Worm (Caenorhabditis elegans): Measurements from ENCODE around the gene ZK1240.5.

- TF ChIP-seq lin-15B (tag; optimal IDR thresholded peaks at IDR 0.05) (no peak), nhr-77 (tag; optimal IDR thresholded peaks at IDR 0.05) (no peak), ztf-11 (tag; optimal IDR thresholded peaks at IDR 0.05) (no peak), R02D3.7 (tag; optimal IDR thresholded peaks at IDR 0.05) (no peak), nhr-28 (tag; optimal IDR thresholded peaks at IDR 0.05) (no peak), hmg-11 (tag; optimal IDR thresholded peaks at IDR 0.05) (no peak), jun-1 (tag; optimal IDR thresholded peaks at IDR 0.05) (no peak)
These were observed 7.2 kb upstream of the ZK1240.5 start, which contains the start of gene ZK1240.11 for ce11 chrII:2324956-2325355.

All from whole organism, L3 larva.